Worm (Caenorhabditis elegans): ENCODE results near the gene syx-6.

Gene syx-6

ce11 chrX:3191353-3192065 lies 27.2 kb downstream of the syx-6 start:
- TF ChIP-seq ces-1 (GFP tag; optimal IDR thresholded peaks at IDR 0.05): peak; percentile 91
- no peak for TF ChIP-seq nhr-2 (tag; optimal IDR thresholded peaks at IDR 0.05)

ce11 chrX:3197319-3197718 lies 33.0 kb downstream of the syx-6 start:
- no peak for TF ChIP-seq nhr-12 (tag; optimal IDR thresholded peaks at IDR 0.05)
- TF ChIP-seq ces-1 (GFP tag; optimal IDR thresholded peaks at IDR 0.05): peak; percentile 58

- TF ChIP-seq ces-1 (GFP tag; optimal IDR thresholded peaks at IDR 0.05) (peak; percentile 18), ceh-83 (GFP tag; optimal IDR thresholded peaks at IDR 0.05) (no peak)
Observed at ce11 chrX:3199249-3199648, 34.9 kb downstream of the syx-6 start, which contains the start of gene fax-1. TSS of gene fax-1 (minus strand) at chrX:3199349.

ce11 chrX:3202350-3202749 lies 38.0 kb downstream of the syx-6 start:
- peak; percentile 86 for TF ChIP-seq ces-1 (GFP tag; optimal IDR thresholded peaks at IDR 0.05)
- TF ChIP-seq pha-4 (tag; optimal IDR thresholded peaks at IDR 0.05): no peak

- TF ChIP-seq flh-1 (GFP tag; optimal IDR thresholded peaks at IDR 0.05) (no peak), snpc-4 (tag; optimal IDR thresholded peaks at IDR 0.05) (no peak), unc-120 (tag; optimal IDR thresholded peaks at IDR 0.05; ENCODE audit: poor library complexity, severe bottlenecking) (no peak), zip-8 (tag; optimal IDR thresholded peaks at IDR 0.05) (no peak), ces-1 (GFP tag; optimal IDR thresholded peaks at IDR 0.05) (no peak), lin-13 (tag; optimal IDR thresholded peaks at IDR 0.05) (no peak), lin-32 (GFP tag; optimal IDR thresholded peaks at IDR 0.05) (no peak)
Observed at ce11 chrX:3204778-3205177, 40.5 kb downstream of the syx-6 start, which contains the start of gene F28B4.1. TSS of gene F28B4.1 (plus strand) at chrX:3205078.

ce11 chrX:3209523-3209922 lies 45.2 kb downstream of the syx-6 start, which contains the start of gene F28B4.4:
TSS of gene F28B4.4 (minus strand) at chrX:3209623.
- TF ChIP-seq mep-1 (tag; optimal IDR thresholded peaks at IDR 0.05): no peak
- no peak for TF ChIP-seq lin-32 (GFP tag; optimal IDR thresholded peaks at IDR 0.05)
- TF ChIP-seq bed-3 (GFP tag; optimal IDR thresholded peaks at IDR 0.05): no peak
- no peak for TF ChIP-seq lsy-2 (tag; optimal IDR thresholded peaks at IDR 0.05)
- no peak for TF ChIP-seq blmp-1 (tag; optimal IDR thresholded peaks at IDR 0.05)
- no peak for TF ChIP-seq cnd-1 (tag; optimal IDR thresholded peaks at IDR 0.05)
- TF ChIP-seq snpc-4 (tag; optimal IDR thresholded peaks at IDR 0.05): no peak
- TF ChIP-seq nhr-28 (tag; optimal IDR thresholded peaks at IDR 0.05): no peak
- TF ChIP-seq unc-39 (tag; optimal IDR thresholded peaks at IDR 0.05): no peak
- TF ChIP-seq mab-5 (tag; optimal IDR thresholded peaks at IDR 0.05): no peak
- no peak for TF ChIP-seq ces-1 (GFP tag; optimal IDR thresholded peaks at IDR 0.05)
- no peak for TF ChIP-seq sptf-1 (tag; optimal IDR thresholded peaks at IDR 0.05)
- TF ChIP-seq sem-2 (GFP tag; optimal IDR thresholded peaks at IDR 0.05): no peak
- TF ChIP-seq pha-4 (tag; optimal IDR thresholded peaks at IDR 0.05): no peak
- no peak for TF ChIP-seq nhr-76 (tag; optimal IDR thresholded peaks at IDR 0.05)
- TF ChIP-seq ceh-39 (tag; optimal IDR thresholded peaks at IDR 0.05): no peak
- TF ChIP-seq tbx-8 (GFP tag; optimal IDR thresholded peaks at IDR 0.05): no peak
- TF ChIP-seq flh-1 (GFP tag; optimal IDR thresholded peaks at IDR 0.05): no peak
- TF ChIP-seq nhr-237 (tag; optimal IDR thresholded peaks at IDR 0.05): no peak
